Fruit fly (Drosophila melanogaster): ENCODE results near the gene CG7384.

DNA sequence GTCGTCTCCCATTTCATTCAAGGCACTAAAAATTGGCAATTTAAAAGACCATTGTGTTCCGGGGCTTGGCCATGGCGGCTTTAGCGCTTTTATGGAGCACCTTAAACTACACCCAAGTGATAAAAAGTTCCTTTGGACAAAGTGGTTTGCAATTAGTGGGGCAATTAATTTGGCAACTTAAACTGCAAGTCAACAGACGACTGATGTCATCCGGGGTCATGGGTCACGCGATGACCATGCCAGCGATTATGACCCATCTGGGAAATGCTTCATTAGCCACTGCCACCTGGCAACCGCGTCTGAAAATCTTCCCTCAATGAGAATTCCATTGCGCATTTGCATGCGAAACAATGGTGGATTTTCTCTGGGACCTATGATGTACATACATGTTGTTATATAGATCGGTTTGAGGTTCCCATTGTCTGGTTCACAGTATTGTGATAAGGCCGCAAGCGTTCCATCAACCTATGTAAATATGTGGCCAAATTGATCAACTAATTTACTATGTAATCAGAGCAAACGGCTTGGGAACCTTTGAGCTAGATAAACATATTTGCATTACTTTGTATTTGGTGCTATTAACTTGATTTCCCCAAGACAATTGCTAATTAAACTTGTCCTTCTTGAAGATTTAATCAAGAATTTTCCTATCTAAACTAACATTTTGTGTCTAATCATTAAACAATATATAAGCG lies 13.0 kb downstream of the CG7384 start:
- no peak for TF ChIP-seq usp (GFP tag; optimal IDR thresholded peaks at IDR 0.05)
- TF ChIP-seq Hr78 (GFP tag; optimal IDR thresholded peaks at IDR 0.05): no peak
- no peak for TF ChIP-seq dl (GFP tag; optimal IDR thresholded peaks at IDR 0.05; ENCODE audit: insufficient read depth in 1 of 2, partially characterized antibody in 2 of 2)
- TF ChIP-seq foxo (GFP tag; optimal IDR thresholded peaks at IDR 0.05): no peak
- no peak for TF ChIP-seq jim (GFP tag; optimal IDR thresholded peaks at IDR 0.05)
- no peak for TF ChIP-seq CG9705 (GFP tag; optimal IDR thresholded peaks at IDR 0.05)
- no peak for TF ChIP-seq tai (GFP tag; optimal IDR thresholded peaks at IDR 0.05)
- TF ChIP-seq Jra (GFP tag; optimal IDR thresholded peaks at IDR 0.05): no peak
- no peak for TF ChIP-seq lola (GFP tag; optimal IDR thresholded peaks at IDR 0.05)
- no peak for TF ChIP-seq psq (GFP tag; optimal IDR thresholded peaks at IDR 0.05)
- no peak for TF ChIP-seq sv (GFP tag; optimal IDR thresholded peaks at IDR 0.05)

All from whole organism, wandering third instar larva.